Fruit fly (Drosophila melanogaster) whole organism, prepupa: ENCODE measurements around the gene topi.

ENCODE experiments used
- CG11902 ChIP-seq: fragments of 200-800 bp; sonication (Bioruptor generic); optimal IDR thresholded peaks from 3 replicates; lab custom pipeline; 2016; ENCODE audit warnings: missing biosample characterization, missing genetic modification characterization
- Eip93F ChIP-seq: fragments of 200-800 bp; sonication (Bioruptor generic); optimal IDR thresholded peaks from 2 replicates; lab custom pipeline; 2016; ENCODE audit warnings: missing biosample characterization, mild to moderate bottlenecking, missing genetic modification characterization
- achi ChIP-seq: fragments of 200-800 bp; sonication (Bioruptor generic); optimal IDR thresholded peaks from 3 replicates; lab custom pipeline; 2016; ENCODE audit warnings: missing biosample characterization, missing genetic modification characterization
- fd59A ChIP-seq: fragments of 200-800 bp; sonication (Bioruptor generic); optimal IDR thresholded peaks from 2 replicates; lab custom pipeline; 2017; ENCODE audit warnings: missing biosample characterization, mild to moderate bottlenecking, missing genetic modification characterization, missing genetic modification reagents
- topi ChIP-seq: fragments of 200-800 bp; sonication (Bioruptor generic); optimal IDR thresholded peaks from 3 replicates; lab custom pipeline; 2016; ENCODE audit warnings: missing biosample characterization, missing genetic modification characterization

DNA sequence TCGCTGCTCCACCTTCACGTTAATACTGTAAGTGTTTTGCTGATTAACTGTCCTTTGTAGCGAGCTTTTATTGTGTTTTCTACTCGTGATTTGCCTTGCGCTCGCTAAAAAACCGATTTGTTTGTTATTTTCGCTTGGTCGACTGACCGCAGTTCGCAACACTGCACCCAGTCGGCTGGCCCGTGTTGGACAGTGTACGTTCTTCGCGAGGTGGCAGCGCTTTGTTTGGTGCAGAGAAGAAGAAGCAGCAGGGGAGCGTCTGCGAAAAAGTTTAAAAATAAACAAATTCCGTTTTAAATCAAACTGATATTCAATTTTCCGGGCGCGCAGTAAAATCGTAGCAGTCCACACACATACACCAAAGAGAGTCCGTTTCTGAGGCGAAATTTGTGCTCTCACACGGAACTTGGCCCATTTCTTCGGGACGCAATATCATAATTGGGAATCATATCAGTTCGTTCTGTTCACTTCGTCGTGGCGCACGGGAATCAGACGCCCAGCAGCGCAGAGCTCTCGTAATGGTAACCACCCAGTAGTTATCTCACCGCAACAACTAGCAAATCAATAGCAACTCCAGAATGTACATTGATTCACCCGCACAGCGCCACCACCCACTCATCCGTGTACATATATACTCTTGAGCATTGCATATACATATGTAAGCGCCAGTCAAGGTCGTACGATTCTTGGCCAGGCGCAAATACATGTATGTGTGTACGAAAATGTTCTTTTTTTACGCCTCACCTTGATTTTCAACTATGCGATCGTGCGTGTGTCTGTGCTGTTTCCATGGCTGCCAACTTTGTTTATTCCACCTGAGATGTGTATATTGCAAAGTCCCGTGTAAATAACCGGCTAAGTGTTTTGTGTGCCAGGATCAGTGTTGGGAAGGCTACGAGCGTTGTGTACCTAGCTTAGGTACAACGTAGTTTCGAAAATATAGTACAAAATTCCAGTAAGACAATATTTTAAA, 7.0 kb upstream of the topi start, which contains the start of gene Naa80:
- TF ChIP-seq CG11902 (GFP tag; lab: Kevin White, UChicago), result peak; percentile 32
- no peak for TF ChIP-seq Eip93F (GFP tag; lab: Kevin White, UChicago)
- peak; percentile 48 for TF ChIP-seq achi (GFP tag; lab: Kevin White, UChicago)
- TF ChIP-seq fd59A (GFP tag; lab: Kevin White, UChicago), result peak; percentile 20
- peak; percentile 82 for TF ChIP-seq topi (GFP tag; lab: Kevin White, UChicago)
